Worm (Caenorhabditis elegans): ENCODE measurements around the gene Y56A3A.16.

DNA sequence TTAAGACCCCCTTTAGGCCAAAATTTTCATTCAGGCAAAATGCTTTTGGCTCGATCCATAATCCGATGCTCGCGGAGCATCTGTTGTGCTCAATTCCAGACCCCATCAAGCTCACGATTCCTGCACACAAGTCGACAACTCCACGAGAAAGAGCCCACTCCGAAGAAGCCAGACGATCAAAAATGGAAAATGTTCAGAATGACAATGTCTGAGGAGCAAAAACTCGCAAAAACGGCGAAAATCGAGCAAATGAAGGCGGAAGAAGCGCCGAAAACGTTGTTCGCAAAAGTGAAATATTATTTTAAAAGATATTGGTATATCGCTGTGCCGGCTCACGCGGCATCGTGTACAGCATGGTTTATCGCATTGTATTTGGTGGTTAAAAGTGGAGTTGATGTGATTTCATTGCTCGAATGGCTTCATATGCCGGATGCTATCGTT lies 7.6 kb upstream of the Y56A3A.16 start, which contains the start of gene Y56A3A.22:
- TF ChIP-seq elt-2 (tag; optimal IDR thresholded peaks at IDR 0.05) (peak; percentile 29), lsy-2 (tag; optimal IDR thresholded peaks at IDR 0.05) (peak in 1 of 2 experiments; percentile 7), lin-39 (tag; optimal IDR thresholded peaks at IDR 0.05) (no peak)

Data from whole organism, L1 larva.